Fruit fly (Drosophila melanogaster) whole organism, pupa: ENCODE results near the gene MED1.
A peak's percentile ranks its signal among the peaks of the same experiment; 100 is the strongest.

Experiments used
- CG10348 ChIP-seq: fragments of 200-800 bp; sonication (Bioruptor generic); IDR thresholded peaks from 2 replicates; pipeline ENCODE4 v1.3.6; 2022; ENCODE audit warnings: missing biosample characterization, missing genetic modification characterization
- CG12605 ChIP-seq: fragments of 200-800 bp; sonication (Bioruptor generic); IDR thresholded peaks from 2 replicates; pipeline ENCODE4 v1.3.6; 2022; ENCODE audit warnings: missing biosample characterization, missing genetic modification characterization
- CG13204 ChIP-seq: fragments of 200-800 bp; sonication (Bioruptor generic); optimal IDR thresholded peaks from 2 replicates; lab custom pipeline; 2018; ENCODE audit warnings: missing biosample characterization, mild to moderate bottlenecking, missing genetic modification characterization, moderate library complexity
- CG14655 ChIP-seq: fragments of 200-800 bp; sonication (Bioruptor generic); optimal IDR thresholded peaks from 3 replicates; lab custom pipeline; 2017; ENCODE audit warnings: mild to moderate bottlenecking, missing biosample characterization, missing genetic modification reagents, missing genetic modification characterization
- CG15710 ChIP-seq: fragments of 200-800 bp; sonication (Bioruptor generic); optimal IDR thresholded peaks from 2 replicates; lab custom pipeline; 2018; ENCODE audit warnings: missing biosample characterization, mild to moderate bottlenecking, missing genetic modification characterization, moderate library complexity
- CG17806 ChIP-seq: fragments of 200-800 bp; sonication (Bioruptor generic); optimal IDR thresholded peaks from 2 replicates; lab custom pipeline; 2018; ENCODE audit warnings: missing biosample characterization, mild to moderate bottlenecking, missing genetic modification characterization, moderate library complexity
- CG32121 ChIP-seq: fragments of 200-800 bp; sonication (Bioruptor generic); IDR thresholded peaks from 2 replicates; pipeline ENCODE4 v1.3.6; 2022; ENCODE audit warnings: missing biosample characterization, missing genetic modification characterization
- CG34367 ChIP-seq: fragments of 200-800 bp; sonication (Bioruptor generic); optimal IDR thresholded peaks from 2 replicates; lab custom pipeline; 2018; ENCODE audit warnings: missing biosample characterization, mild to moderate bottlenecking, missing genetic modification characterization
- CG4496 ChIP-seq: fragments of 200-800 bp; sonication (Bioruptor generic); IDR thresholded peaks from 3 replicates; pipeline ENCODE4 v1.3.6; 2022; ENCODE audit warnings: missing biosample characterization, missing genetic modification characterization
- CG8159 ChIP-seq: fragments of 200-800 bp; sonication (Bioruptor generic); optimal IDR thresholded peaks from 3 replicates; lab custom pipeline; 2018; ENCODE audit warnings: missing biosample characterization, mild to moderate bottlenecking, missing genetic modification characterization, moderate library complexity
- CG8301 ChIP-seq: fragments of 200-800 bp; sonication (Bioruptor generic); optimal IDR thresholded peaks from 2 replicates; lab custom pipeline; 2018; ENCODE audit warnings: missing biosample characterization, mild to moderate bottlenecking, missing genetic modification characterization
- CG9948 ChIP-seq: fragments of 200-800 bp; sonication (Bioruptor generic); optimal IDR thresholded peaks from 2 replicates; lab custom pipeline; 2018; ENCODE audit warnings: missing biosample characterization, mild to moderate bottlenecking, missing genetic modification characterization, moderate library complexity
- D1 ChIP-seq: fragments of 200-800 bp; sonication (Bioruptor generic); optimal IDR thresholded peaks from 2 replicates; lab custom pipeline; 2018; ENCODE audit warnings: missing biosample characterization, mild to moderate bottlenecking, missing genetic modification characterization, moderate library complexity
- EcR ChIP-seq: fragments of 200-800 bp; sonication (Bioruptor generic); optimal IDR thresholded peaks from 3 replicates; lab custom pipeline; 2019; ENCODE audit warnings: missing biosample characterization, missing genetic modification characterization, mild to moderate bottlenecking, moderate library complexity, missing genetic modification reagents
- Ets98B ChIP-seq: fragments of 200-800 bp; sonication (Bioruptor generic); IDR thresholded peaks from 2 replicates; pipeline ENCODE4 v1.3.6; 2022; ENCODE audit warnings: missing biosample characterization, missing genetic modification characterization
- Pif1A ChIP-seq: fragments of 200-800 bp; sonication (Bioruptor generic); optimal IDR thresholded peaks from 3 replicates; lab custom pipeline; 2016; ENCODE audit warnings: missing biosample characterization, missing genetic modification characterization
- Pif1B ChIP-seq: fragments of 200-800 bp; sonication (Bioruptor generic); optimal IDR thresholded peaks from 3 replicates; lab custom pipeline; 2016; ENCODE audit warnings: missing biosample characterization, missing genetic modification characterization
- Snoo ChIP-seq: fragments of 200-800 bp; sonication (Bioruptor generic); optimal IDR thresholded peaks from 3 replicates; lab custom pipeline; 2017; ENCODE audit warnings: missing biosample characterization, mild to moderate bottlenecking, missing genetic modification characterization, inconsistent platforms
- fd96Ca ChIP-seq: fragments of 200-800 bp; sonication (Bioruptor generic); IDR thresholded peaks from 3 replicates; pipeline ENCODE4 v1.3.6; 2022; ENCODE audit warnings: missing biosample characterization, missing genetic modification characterization
- gl ChIP-seq: fragments of 200-800 bp; sonication (Bioruptor generic); optimal IDR thresholded peaks from 2 replicates; lab custom pipeline; 2018; ENCODE audit warnings: missing biosample characterization, mild to moderate bottlenecking, missing genetic modification characterization
- rn ChIP-seq: fragments of 200-800 bp; sonication (Bioruptor generic); IDR thresholded peaks from 2 replicates; pipeline ENCODE4 v1.3.6; 2022; ENCODE audit warnings: missing biosample characterization, missing genetic modification characterization

MED1 gene

dm6 chr3L:21634152-21634689, at the start of gene MED1:
Gene MED1 (minus strand): TSS chr3L:21634446.
- TF ChIP-seq CG4496 (GFP tag; lab: Robert Waterston, UW) (no peak), EcR (GFP tag; lab: Kevin White, UChicago) (no peak), CG10348 (GFP tag; lab: Robert Waterston, UW) (no peak), Snoo (no peak), CG8159 (no peak), CG14655 (GFP tag; lab: Kevin White, UChicago) (no peak), D1 (tag; lab: Kevin White, UChicago) (no peak), CG12605 (GFP tag; lab: Robert Waterston, UW) (no peak), CG9948 (tag; lab: Kevin White, UChicago) (no peak), fd96Ca (GFP tag; lab: Robert Waterston, UW) (no peak), CG15710 (no peak), CG13204 (GFP tag; lab: Kevin White, UChicago) (no peak), Pif1B (GFP tag; lab: Kevin White, UChicago) (no peak), CG8301 (tag; lab: Kevin White, UChicago) (no peak), Pif1A (GFP tag; lab: Kevin White, UChicago) (no peak), CG34367 (tag; lab: Kevin White, UChicago) (no peak), CG32121 (GFP tag; lab: Robert Waterston, UW) (no peak), Ets98B (GFP tag; lab: Robert Waterston, UW) (no peak), rn (GFP tag; lab: Robert Waterston, UW) (no peak)

- TF ChIP-seq Pif1A (GFP tag; lab: Kevin White, UChicago) (no peak), fd96Ca (GFP tag; lab: Robert Waterston, UW) (no peak), gl (no peak), D1 (tag; lab: Kevin White, UChicago) (no peak), EcR (GFP tag; lab: Kevin White, UChicago) (no peak), rn (GFP tag; lab: Robert Waterston, UW) (no peak), Ets98B (GFP tag; lab: Robert Waterston, UW) (no peak), Snoo (no peak), CG14655 (GFP tag; lab: Kevin White, UChicago) (no peak), CG8301 (tag; lab: Kevin White, UChicago) (no peak), Pif1B (GFP tag; lab: Kevin White, UChicago) (no peak), CG10348 (GFP tag; lab: Robert Waterston, UW) (no peak), CG8159 (no peak), CG4496 (GFP tag; lab: Robert Waterston, UW) (no peak), CG9948 (tag; lab: Kevin White, UChicago) (no peak), CG32121 (GFP tag; lab: Robert Waterston, UW) (no peak)
Observed at dm6 chr3L:21683942-21684341, 49.7 kb upstream of the MED1 start, which contains the start of gene Sfp78E. Gene Sfp78E (minus strand): TSS chr3L:21684042.

dm6 chr3L:21679687-21680086, 45.4 kb upstream of the MED1 start, which contains the start of the genes Als2 and CG11248:
Gene Als2 (minus strand): TSS chr3L:21679755.
Gene CG11248 (plus strand): TSS chr3L:21680050.
- TF ChIP-seq fd96Ca (GFP tag; lab: Robert Waterston, UW) (no peak), gl (no peak), CG9948 (tag; lab: Kevin White, UChicago) (peak; percentile 67), CG8159 (peak; percentile 75), Ets98B (GFP tag; lab: Robert Waterston, UW) (peak; percentile 40; the same call in 1 of the 2 replicates), Pif1B (GFP tag; lab: Kevin White, UChicago) (no peak), CG4496 (GFP tag; lab: Robert Waterston, UW) (peak; percentile 69; the same call in 2 of the 3 replicates), CG15710 (peak; percentile 73), CG34367 (tag; lab: Kevin White, UChicago) (peak; percentile 48), rn (GFP tag; lab: Robert Waterston, UW) (0 out of 2 replicates have a peak, but pooled peaks have one; percentile 33), CG32121 (GFP tag; lab: Robert Waterston, UW) (peak; percentile 39; the same call in 1 of the 2 replicates), CG14655 (GFP tag; lab: Kevin White, UChicago) (no peak)

dm6 chr3L:21671839-21672238, 37.6 kb upstream of the MED1 start, which contains the start of gene CG11249:
Gene CG11249 (plus strand): TSS chr3L:21672139.
- TF ChIP-seq CG14655 (GFP tag; lab: Kevin White, UChicago) (no peak), CG12605 (GFP tag; lab: Robert Waterston, UW) (no peak), Pif1B (GFP tag; lab: Kevin White, UChicago) (no peak), CG13204 (GFP tag; lab: Kevin White, UChicago) (no peak), CG8159 (no peak), Snoo (no peak), CG4496 (GFP tag; lab: Robert Waterston, UW) (no peak), Pif1A (GFP tag; lab: Kevin White, UChicago) (no peak), CG34367 (tag; lab: Kevin White, UChicago) (no peak), CG17806 (tag; lab: Kevin White, UChicago) (no peak), CG10348 (GFP tag; lab: Robert Waterston, UW) (no peak), gl (no peak), Ets98B (GFP tag; lab: Robert Waterston, UW) (no peak), fd96Ca (GFP tag; lab: Robert Waterston, UW) (no peak), D1 (tag; lab: Kevin White, UChicago) (no peak), CG8301 (tag; lab: Kevin White, UChicago) (no peak), rn (GFP tag; lab: Robert Waterston, UW) (no peak), CG15710 (no peak), CG9948 (tag; lab: Kevin White, UChicago) (no peak), EcR (GFP tag; lab: Kevin White, UChicago) (no peak)

dm6 chr3L:21667530-21667929, 33.3 kb upstream of the MED1 start:
- TF ChIP-seq CG15710 (no peak), gl (no peak), CG10348 (GFP tag; lab: Robert Waterston, UW) (no peak), CG32121 (GFP tag; lab: Robert Waterston, UW) (no peak), CG17806 (tag; lab: Kevin White, UChicago) (no peak), fd96Ca (GFP tag; lab: Robert Waterston, UW) (no peak), CG8159 (no peak), Ets98B (GFP tag; lab: Robert Waterston, UW) (no peak), CG8301 (tag; lab: Kevin White, UChicago) (no peak)
